Worm (Caenorhabditis elegans): ENCODE data around the gene Y39G8B.10.
A peak's percentile ranks its signal among the peaks of the same experiment; 100 is the strongest.
"Not testable (repeated sequence)": the region's sequence is repeated elsewhere in the genome, so short reads cannot be mapped to it uniquely, and the experiment has no call there.

Gene Y39G8B.10

DNA sequence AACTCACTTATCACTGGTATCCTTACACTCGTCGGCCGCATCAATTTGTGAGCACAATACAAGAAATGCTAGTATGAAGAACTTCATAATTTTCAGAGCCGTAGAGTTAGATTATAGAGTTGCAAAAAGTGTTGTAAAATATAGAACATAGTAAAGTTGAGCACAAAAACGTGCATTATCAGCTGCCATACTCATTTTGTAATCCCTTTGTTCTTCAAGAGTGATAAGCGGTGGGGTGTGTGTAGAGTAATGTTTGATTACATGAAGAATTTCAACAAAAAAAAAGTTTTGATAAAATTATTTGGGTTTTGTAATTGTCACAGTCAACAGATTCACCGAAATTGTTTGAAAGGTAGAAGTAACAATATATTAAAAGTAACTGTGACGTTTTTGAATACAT is at the start of gene Y39G8B.10, which contains the start of gene Y39G8B.13:
TSS of gene Y39G8B.10 (minus strand) at position 193 of the 400 bp plus-strand sequence.
TSS of gene Y39G8B.13 (minus strand) at position 125 of the 400 bp plus-strand sequence.
- TF ChIP-seq ztf-11 (tag; optimal IDR thresholded peaks at IDR 0.05) (no peak), cnd-1 (tag; optimal IDR thresholded peaks at IDR 0.05) (no peak), mep-1 (tag; optimal IDR thresholded peaks at IDR 0.05) (no peak), ces-1 (GFP tag; optimal IDR thresholded peaks at IDR 0.05) (no peak), flh-1 (GFP tag; optimal IDR thresholded peaks at IDR 0.05) (no peak), unc-39 (tag; optimal IDR thresholded peaks at IDR 0.05) (no peak), unc-62 (GFP tag; optimal IDR thresholded peaks at IDR 0.05) (no peak), tbx-8 (GFP tag; optimal IDR thresholded peaks at IDR 0.05) (no peak), blmp-1 (tag; optimal IDR thresholded peaks at IDR 0.05) (no peak), ceh-43 (GFP tag; optimal IDR thresholded peaks at IDR 0.05) (no peak), nhr-12 (tag; optimal IDR thresholded peaks at IDR 0.05) (no peak), drap-1 (GFP tag; optimal IDR thresholded peaks at IDR 0.05) (no peak), hlh-1 (tag; optimal IDR thresholded peaks at IDR 0.05) (no peak), zip-8 (tag; optimal IDR thresholded peaks at IDR 0.05) (no peak), nhr-237 (tag; optimal IDR thresholded peaks at IDR 0.05) (no peak), elt-3 (tag; optimal IDR thresholded peaks at IDR 0.05) (no peak), lin-32 (GFP tag; optimal IDR thresholded peaks at IDR 0.05) (no peak), nhr-2 (tag; optimal IDR thresholded peaks at IDR 0.05) (no peak), lin-13 (tag; optimal IDR thresholded peaks at IDR 0.05) (no peak), pha-4 (tag; optimal IDR thresholded peaks at IDR 0.05) (no peak)

DNA sequence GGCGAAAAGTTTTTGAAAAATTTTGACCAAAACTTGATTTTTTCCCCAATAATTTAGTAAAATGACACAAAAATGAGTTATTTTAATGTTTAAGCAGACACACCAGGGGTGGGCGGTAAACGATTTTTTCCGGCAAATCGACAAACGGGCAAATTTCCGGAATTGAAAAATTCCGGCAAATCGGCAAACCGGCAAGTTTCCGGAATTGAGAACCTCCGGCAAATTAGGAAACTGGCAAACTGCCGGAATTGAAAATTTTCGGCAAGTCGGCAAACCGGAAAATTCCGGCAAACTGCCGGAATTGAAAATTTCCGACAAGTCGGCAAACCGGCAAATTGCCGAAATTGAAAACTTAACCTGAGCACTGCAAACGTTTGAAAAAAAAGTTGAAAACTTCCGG is 49.8 kb upstream of the Y39G8B.10 start:
- no peak for TF ChIP-seq M03D4.4 (tag; optimal IDR thresholded peaks at IDR 0.05)
- TF ChIP-seq ztf-11 (tag; optimal IDR thresholded peaks at IDR 0.05), result no peak
- no peak for TF ChIP-seq unc-39 (tag; optimal IDR thresholded peaks at IDR 0.05)
- TF ChIP-seq mep-1 (tag; optimal IDR thresholded peaks at IDR 0.05), result no peak
- TF ChIP-seq mls-2 (tag; optimal IDR thresholded peaks at IDR 0.05), result peak; percentile 8
- no peak for TF ChIP-seq nhr-76 (tag; optimal IDR thresholded peaks at IDR 0.05)
- no peak for TF ChIP-seq flh-1 (GFP tag; optimal IDR thresholded peaks at IDR 0.05)
- no peak for TF ChIP-seq bed-3 (GFP tag; optimal IDR thresholded peaks at IDR 0.05)
- TF ChIP-seq lin-32 (GFP tag; optimal IDR thresholded peaks at IDR 0.05), result no peak

DNA sequence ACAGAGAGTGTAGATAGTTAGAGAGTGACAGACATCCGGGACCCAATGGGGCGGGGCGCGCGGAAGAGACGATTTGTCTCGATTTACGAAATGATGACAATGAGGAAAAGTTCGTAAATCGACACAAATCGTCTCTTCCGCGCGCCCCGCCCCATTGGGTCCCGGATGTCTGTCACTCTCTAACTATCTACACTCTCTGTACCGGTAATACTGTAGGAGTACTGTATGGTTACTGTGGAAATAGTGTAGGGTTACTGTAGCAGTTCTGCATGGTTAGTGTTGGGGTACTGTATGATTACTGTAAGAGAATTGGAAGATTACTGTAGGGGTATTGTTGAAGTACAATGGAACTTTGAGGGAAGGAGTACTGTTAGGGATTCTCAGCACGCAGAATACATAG is 38.3 kb upstream of the Y39G8B.10 start, which contains the start of gene F01D5.10:
TSS of gene F01D5.10 (minus strand) at position 101 of the 400 bp plus-strand sequence.
- not testable (repeated sequence) for TF ChIP-seq lin-13, pha-4, lsy-2 (tag; optimal IDR thresholded peaks at IDR 0.05)

DNA sequence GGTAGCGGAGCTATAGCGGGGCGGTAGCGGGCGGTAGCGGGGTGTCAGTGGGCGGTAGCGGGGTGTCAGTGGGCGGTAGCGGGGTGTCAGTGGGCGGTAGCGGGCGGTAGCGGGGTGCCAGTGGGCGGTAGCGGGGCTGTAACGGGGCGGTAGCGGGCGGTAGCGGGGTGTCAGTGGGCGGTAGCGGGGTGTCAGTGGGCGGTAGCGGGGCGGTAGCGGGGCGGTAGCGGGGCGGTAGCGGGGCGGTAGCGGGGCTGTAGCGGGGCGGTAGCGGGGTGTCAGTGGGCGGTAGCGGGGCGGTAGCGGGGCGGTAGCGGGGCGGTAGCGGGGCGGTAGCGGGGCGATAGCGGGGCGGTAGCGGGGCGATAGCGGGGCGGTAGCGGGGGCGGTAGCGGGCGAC is 36.7 kb upstream of the Y39G8B.10 start:
- TF ChIP-seq drap-1 (GFP tag; optimal IDR thresholded peaks at IDR 0.05), result peak; percentile 10
- peak; percentile 16 for TF ChIP-seq M03D4.4 (tag; optimal IDR thresholded peaks at IDR 0.05)
- TF ChIP-seq sptf-1 (tag; optimal IDR thresholded peaks at IDR 0.05), result peak; percentile 60
- peak; percentile 42 for TF ChIP-seq mls-2 (tag; optimal IDR thresholded peaks at IDR 0.05)

DNA sequence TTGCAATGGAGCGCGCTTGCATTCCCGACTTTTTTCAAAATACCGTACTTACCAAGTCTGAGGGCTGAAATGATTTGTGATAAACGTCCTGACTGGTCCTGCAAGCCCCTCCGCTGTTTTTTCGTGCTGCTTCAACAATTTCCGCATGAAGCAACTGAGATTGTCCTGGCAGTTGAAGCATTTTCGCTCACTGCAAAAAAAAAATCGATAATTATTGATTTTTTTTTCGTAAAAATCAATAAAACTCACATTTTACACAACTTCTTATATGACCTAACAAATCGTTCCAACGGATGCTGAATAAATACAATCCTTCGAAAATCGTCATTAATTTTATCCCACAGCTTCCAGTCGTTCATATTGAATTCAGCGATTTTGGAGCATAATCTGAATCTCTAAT is 36.0 kb upstream of the Y39G8B.10 start:
- TF ChIP-seq unc-62 (GFP tag; optimal IDR thresholded peaks at IDR 0.05) (no peak), mep-1 (tag; optimal IDR thresholded peaks at IDR 0.05) (no peak), nhr-76 (tag; optimal IDR thresholded peaks at IDR 0.05) (no peak), cnd-1 (tag; optimal IDR thresholded peaks at IDR 0.05) (no peak), lin-13 (tag; optimal IDR thresholded peaks at IDR 0.05) (no peak), elt-1 (tag; optimal IDR thresholded peaks at IDR 0.05; ENCODE audit: borderline replicate concordance, insufficient read depth) (no peak), ztf-11 (tag; optimal IDR thresholded peaks at IDR 0.05) (no peak), mls-2 (tag; optimal IDR thresholded peaks at IDR 0.05) (no peak), mab-5 (tag; optimal IDR thresholded peaks at IDR 0.05) (no peak), ces-1 (GFP tag; optimal IDR thresholded peaks at IDR 0.05) (no peak), snpc-4 (tag; optimal IDR thresholded peaks at IDR 0.05) (no peak), zip-8 (tag; optimal IDR thresholded peaks at IDR 0.05) (no peak), sem-2 (GFP tag; optimal IDR thresholded peaks at IDR 0.05) (no peak), flh-1 (GFP tag; optimal IDR thresholded peaks at IDR 0.05) (no peak), blmp-1 (tag; optimal IDR thresholded peaks at IDR 0.05) (no peak), M03D4.4 (tag; optimal IDR thresholded peaks at IDR 0.05) (no peak), tbx-8 (GFP tag; optimal IDR thresholded peaks at IDR 0.05) (no peak), nhr-2 (tag; optimal IDR thresholded peaks at IDR 0.05) (no peak), unc-39 (tag; optimal IDR thresholded peaks at IDR 0.05) (no peak), bed-3 (GFP tag; optimal IDR thresholded peaks at IDR 0.05) (no peak)

Data from whole organism, mixed stage, embryonic.